Worm (Caenorhabditis elegans) whole organism, young adult: ENCODE measurements around the gene C17H12.3.

Experiments used
- Y53F4B.3 ChIP-seq: fragments of 200-800 bp; sonication (Bioruptor generic); IDR thresholded peaks from 2 replicates; pipeline ENCODE4 v1.3.6; 2022; ENCODE audit warnings: missing genetic modification reagents, missing genetic modification characterization, missing compliant biosample characterization
- Y79H2A.3 ChIP-seq: fragments of 200-800 bp; sonication (Bioruptor generic); conservative IDR thresholded peaks from 2 replicates; pipeline ENCODE4 v1.3.6; 2022; ENCODE audit warnings: missing genetic modification reagents, missing genetic modification characterization, missing compliant biosample characterization
- ZK185.1 ChIP-seq: sonication (generic microtip); optimal IDR thresholded peaks from 2 replicates; lab custom pipeline; 2016; ENCODE audit warnings: mild to moderate bottlenecking, missing genetic modification characterization, missing compliant biosample characterization; ENCODE audit not compliant: poor library complexity, severe bottlenecking
- attf-5 ChIP-seq: fragments of 200-800 bp; sonication (Bioruptor generic); optimal IDR thresholded peaks from 2 replicates; lab custom pipeline; 2018; ENCODE audit warnings: mild to moderate bottlenecking, missing genetic modification characterization, missing compliant biosample characterization
- bed-1 ChIP-seq: fragments of 200-800 bp; sonication (Bioruptor generic); IDR thresholded peaks from 2 replicates; pipeline ENCODE4 v1.3.6; 2022; ENCODE audit warnings: missing genetic modification reagents, missing genetic modification characterization, missing compliant biosample characterization
- die-1 ChIP-seq: sonication (generic microtip); optimal IDR thresholded peaks from 2 replicates; lab custom pipeline; 2016; ENCODE audit warnings: missing genotype, mild to moderate bottlenecking, missing genetic modification characterization, missing compliant biosample characterization
- dpl-1 ChIP-seq: fragments of 150-350 bp; optimal IDR thresholded peaks from 2 replicates; lab custom pipeline; 2014; ENCODE audit warnings: missing biosample characterization, missing genetic modification reagents, missing genetic modification characterization
- egrh-3 ChIP-seq: fragments of 200-800 bp; sonication (Bioruptor generic); IDR thresholded peaks from 2 replicates; pipeline ENCODE4 v1.3.6; 2022; ENCODE audit warnings: missing genetic modification reagents, missing genetic modification characterization, missing compliant biosample characterization
- ekl-4 ChIP-seq: fragments of 200-800 bp; sonication (Bioruptor generic); IDR thresholded peaks from 2 replicates; pipeline ENCODE4 v1.3.6; 2022; ENCODE audit warnings: missing genetic modification reagents, missing genetic modification characterization, missing compliant biosample characterization
- hmg-20 ChIP-seq: fragments of 200-800 bp; sonication (Bioruptor generic); IDR thresholded peaks from 2 replicates; pipeline ENCODE4 v1.3.6; 2022; ENCODE audit warnings: missing genetic modification reagents, missing genetic modification characterization, missing compliant biosample characterization
- lir-1 ChIP-seq: fragments of 200-800 bp; sonication (Bioruptor generic); conservative IDR thresholded peaks from 2 replicates; pipeline ENCODE4 v1.3.6; 2022; ENCODE audit warnings: missing genetic modification reagents, missing genetic modification characterization, missing compliant biosample characterization
- madf-6 ChIP-seq: fragments of 200-800 bp; sonication (Bioruptor generic); IDR thresholded peaks from 2 replicates; pipeline ENCODE4 v1.3.6; 2022; ENCODE audit warnings: missing genetic modification reagents, missing genetic modification characterization, missing compliant biosample characterization
- madf-8 ChIP-seq: fragments of 200-800 bp; sonication (Bioruptor generic); conservative IDR thresholded peaks from 2 replicates; pipeline ENCODE4 v1.3.6; 2022; ENCODE audit warnings: missing genetic modification reagents, missing genetic modification characterization, missing compliant biosample characterization
- nhr-80 ChIP-seq: sonication (generic microtip); optimal IDR thresholded peaks from 2 replicates; lab custom pipeline; 2016; ENCODE audit warnings: missing genetic modification characterization, missing compliant biosample characterization
- snpc-4 ChIP-seq, 5 experiments: fragments of 150-350 bp in 1 of 5; sonication (generic microtip) in 4 of 5; optimal IDR thresholded peaks; 2 replicates each; lab custom pipeline; 2014 to 2018; ENCODE audit warnings: missing genetic modification characterization in 5 of 5, missing biosample characterization in 3 of 5, antibody characterized with exemption in 2 of 5, mild to moderate bottlenecking in 2 of 5, missing compliant biosample characterization in 2 of 5, missing genotype in 2 of 5, moderate library complexity in 2 of 5, missing genetic modification reagents in 1 of 5
- somi-1 ChIP-seq: fragments of 200-800 bp; sonication (Bioruptor generic); optimal IDR thresholded peaks from 2 replicates; lab custom pipeline; 2018; ENCODE audit warnings: mild to moderate bottlenecking, missing genetic modification characterization, missing compliant biosample characterization
- sptf-2 ChIP-seq: fragments of 200-800 bp; sonication (Bioruptor generic); optimal IDR thresholded peaks from 2 replicates; lab custom pipeline; 2018; ENCODE audit warnings: mild to moderate bottlenecking, missing genetic modification characterization, missing compliant biosample characterization
- unc-130 ChIP-seq: sonication (generic microtip); optimal IDR thresholded peaks from 2 replicates; lab custom pipeline; 2016; ENCODE audit warnings: missing genetic modification reagents, missing genetic modification characterization, missing compliant biosample characterization

The C17H12.3 gene

DNA sequence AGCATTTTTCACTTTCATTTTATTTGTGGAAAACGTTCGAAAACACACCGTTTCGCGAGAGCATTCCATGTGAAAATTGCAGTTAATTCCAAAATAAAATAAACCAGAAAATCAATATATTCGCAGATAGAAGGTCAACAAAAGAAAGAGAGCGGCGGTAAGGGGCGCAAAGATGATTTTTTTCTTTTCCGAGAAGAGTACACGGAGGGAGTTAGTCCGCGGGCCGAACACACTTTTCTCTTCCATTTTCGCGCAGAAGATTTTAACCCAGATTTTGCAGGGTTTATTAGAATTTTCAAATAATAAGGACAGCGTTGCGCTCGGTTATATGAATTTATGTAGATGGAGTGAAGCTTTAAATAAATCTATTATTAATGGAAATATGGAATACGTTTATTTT is 47.8 kb downstream of the C17H12.3 start (continued):
- no peak for TF ChIP-seq bed-1
- peak; percentile 12 for TF ChIP-seq ZK185.1
- 0 out of 2 replicates have a peak, but pooled peaks have one; percentile 15 for TF ChIP-seq madf-8
- TF ChIP-seq snpc-4 (GFP tag; optimal IDR thresholded peaks at IDR 0.05; lab: Kevin White, UChicago): no peak
- peak in 3 of 4 experiments; percentile 58 to 71 (median 60) for TF ChIP-seq snpc-4 (tag; optimal IDR thresholded peaks at IDR 0.05; lab: Kevin White, UChicago)

- TF ChIP-seq ekl-4 (no peak), die-1 (tag; lab: Kevin White, UChicago) (no peak), hmg-20 (GFP tag; lab: Robert Waterston, UW) (no peak), nhr-80 (tag; lab: Kevin White, UChicago) (no peak), Y79H2A.3 (GFP tag; lab: Robert Waterston, UW) (no peak), attf-5 (GFP tag; lab: Kevin White, UChicago) (no peak), sptf-2 (GFP tag; lab: Kevin White, UChicago) (no peak), egrh-3 (GFP tag; lab: Robert Waterston, UW) (no peak), unc-130 (GFP tag; lab: Kevin White, UChicago) (no peak), madf-6 (GFP tag; lab: Robert Waterston, UW) (no peak), dpl-1 (GFP tag; lab: Kevin White, UChicago) (no peak), lir-1 (no peak), somi-1 (no peak), Y53F4B.3 (GFP tag; lab: Robert Waterston, UW) (no peak)
- TF ChIP-seq, all 124 proteins: peak for 0
Measured at ce11 chrIV:6747083-6747482, 48.3 kb downstream of the C17H12.3 start.
